Fruit fly (Drosophila melanogaster): ENCODE results near the gene Krn.

The Krn gene

DNA sequence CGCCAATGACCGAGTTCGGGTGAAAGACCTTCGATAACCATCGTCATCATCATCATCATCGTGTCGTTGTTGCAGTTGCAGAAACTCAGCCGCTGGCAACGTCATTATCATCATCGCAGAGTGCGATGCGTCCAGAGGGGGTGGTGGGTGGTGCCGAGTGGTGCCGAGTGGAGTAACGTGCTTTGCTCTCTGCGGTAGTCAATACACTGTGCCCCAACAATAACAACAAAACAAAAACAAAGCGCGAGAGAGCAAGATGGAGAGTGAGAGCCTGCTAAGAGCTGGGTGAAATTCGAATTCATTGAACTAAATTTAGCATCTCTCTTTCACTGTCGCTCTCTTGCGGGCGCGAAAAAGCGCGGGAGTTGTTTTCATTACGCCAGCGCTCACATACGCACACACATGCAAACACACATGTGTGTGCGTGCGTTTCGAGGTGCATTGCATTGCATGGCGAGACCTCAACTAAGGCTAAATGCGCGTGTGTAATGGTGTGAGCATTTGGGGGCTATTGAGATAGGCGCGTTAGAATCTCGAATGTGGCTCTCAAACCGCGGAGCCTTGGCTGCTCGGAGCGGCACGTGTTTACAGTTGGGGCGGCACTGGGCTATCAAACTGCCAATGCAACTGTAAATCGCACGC, 42.1 kb downstream of the Krn start (continued):
- TF ChIP-seq CG18011 (GFP tag; optimal IDR thresholded peaks at IDR 0.05), result no peak
- TF ChIP-seq sim (GFP tag; IDR thresholded peaks at IDR 0.05), result no peak
- TF ChIP-seq NfI (GFP tag; optimal IDR thresholded peaks at IDR 0.05), result no peak
- TF ChIP-seq CG15696 (tag; optimal IDR thresholded peaks at IDR 0.05), result no peak
- no peak for TF ChIP-seq Oli (tag; optimal IDR thresholded peaks at IDR 0.05)
- TF ChIP-seq Vsx1 (GFP tag; optimal IDR thresholded peaks at IDR 0.05), result no peak
- TF ChIP-seq run (tag; optimal IDR thresholded peaks at IDR 0.05), result no peak
- TF ChIP-seq dati (GFP tag; IDR thresholded peaks at IDR 0.05), result no peak
- no peak for TF ChIP-seq CG17568 (GFP tag; optimal IDR thresholded peaks at IDR 0.05)
- TF ChIP-seq Awh (GFP tag; IDR thresholded peaks at IDR 0.05), result no peak
- TF ChIP-seq ara (GFP tag; IDR thresholded peaks at IDR 0.05), result no peak
- no peak for TF ChIP-seq CG7745 (tag; optimal IDR thresholded peaks at IDR 0.05)
- TF ChIP-seq CG12391 (tag; optimal IDR thresholded peaks at IDR 0.05), result no peak
- TF ChIP-seq CG1832 (GFP tag; optimal IDR thresholded peaks at IDR 0.05), result no peak
- TF ChIP-seq sens (GFP tag), result no peak
- TF ChIP-seq YL-1 (GFP tag; optimal IDR thresholded peaks at IDR 0.05), result no peak
- TF ChIP-seq Hey (tag; optimal IDR thresholded peaks at IDR 0.05), result peak; percentile 19
- no peak for TF ChIP-seq slp2 (GFP tag; optimal IDR thresholded peaks at IDR 0.05)
- TF ChIP-seq CG10462 (GFP tag; optimal IDR thresholded peaks at IDR 0.05), result no peak
- TF ChIP-seq Fer2 (tag; optimal IDR thresholded peaks at IDR 0.05), result no peak
- no peak for TF ChIP-seq abd-A (tag; optimal IDR thresholded peaks at IDR 0.05)
- no peak for TF ChIP-seq Aef1 (GFP tag; IDR thresholded peaks at IDR 0.05)
- TF ChIP-seq org-1 (GFP tag; optimal IDR thresholded peaks at IDR 0.05), result no peak
- 0 out of 2 replicates have a peak, but pooled peaks have one; percentile 18 for TF ChIP-seq sens-2 (GFP tag; IDR thresholded peaks at IDR 0.05)
- TF ChIP-seq CG13424 (tag; optimal IDR thresholded peaks at IDR 0.05), result no peak
- no peak for TF ChIP-seq usp (GFP tag; optimal IDR thresholded peaks at IDR 0.05)
- no peak for TF ChIP-seq luna (GFP tag; optimal IDR thresholded peaks at IDR 0.05)
- no peak for TF ChIP-seq Hmr (GFP tag; optimal IDR thresholded peaks at IDR 0.05)
- TF ChIP-seq jing (GFP tag; optimal IDR thresholded peaks at IDR 0.05), result no peak
- 0 out of 4 replicates have a peak, but pooled peaks have one; percentile 30 for TF ChIP-seq Dll (GFP tag; IDR thresholded peaks at IDR 0.05; ENCODE audit: partially characterized antibody)
- no peak for TF ChIP-seq Antp (GFP tag; optimal IDR thresholded peaks at IDR 0.05)
- no peak for TF ChIP-seq CG32767 (GFP tag; IDR thresholded peaks at IDR 0.05)
- TF ChIP-seq lov (optimal IDR thresholded peaks at IDR 0.05), result no peak
- TF ChIP-seq lov (GFP tag; IDR thresholded peaks at IDR 0.05), result peak; percentile 48; the same call in 1 of the 3 replicates
- TF ChIP-seq CG16815 (GFP tag; optimal IDR thresholded peaks at IDR 0.05), result no peak
- TF ChIP-seq CG34422 (GFP tag; IDR thresholded peaks at IDR 0.05), result 0 out of 3 replicates have a peak, but pooled peaks have one; percentile 42
- no peak for TF ChIP-seq en (GFP tag; optimal IDR thresholded peaks at IDR 0.05)
- TF ChIP-seq fd64A (GFP tag; optimal IDR thresholded peaks at IDR 0.05), result no peak
- TF ChIP-seq dmrt99B (tag; optimal IDR thresholded peaks at IDR 0.05), result no peak
- no peak for TF ChIP-seq CG13775 (GFP tag; optimal IDR thresholded peaks at IDR 0.05)
- TF ChIP-seq CoRest (tag; optimal IDR thresholded peaks at IDR 0.05), result peak; percentile 30
- TF ChIP-seq Dfd (GFP tag; optimal IDR thresholded peaks at IDR 0.05), result no peak
- no peak for TF ChIP-seq GATAe (GFP tag; conservative IDR thresholded peaks at IDR 0.05)
- no peak for TF ChIP-seq Optix (GFP tag; IDR thresholded peaks at IDR 0.05)
- no peak for TF ChIP-seq ash1 (GFP tag; optimal IDR thresholded peaks at IDR 0.05)
- TF ChIP-seq CG8924 (tag; optimal IDR thresholded peaks at IDR 0.05), result no peak
- TF ChIP-seq Bdp1 (GFP tag; optimal IDR thresholded peaks at IDR 0.05), result no peak
- no peak for TF ChIP-seq Nf-YB (GFP tag; optimal IDR thresholded peaks at IDR 0.05)
- TF ChIP-seq Dip2 (GFP tag; IDR thresholded peaks at IDR 0.05), result no peak
- TF ChIP-seq CG1024 (GFP tag; IDR thresholded peaks at IDR 0.05), result no peak
- TF ChIP-seq schlank (tag; optimal IDR thresholded peaks at IDR 0.05), result no peak

All from whole organism, embryonic.